Fruit fly (Drosophila melanogaster): Measurements from ENCODE around the gene Eip93F.

DNA sequence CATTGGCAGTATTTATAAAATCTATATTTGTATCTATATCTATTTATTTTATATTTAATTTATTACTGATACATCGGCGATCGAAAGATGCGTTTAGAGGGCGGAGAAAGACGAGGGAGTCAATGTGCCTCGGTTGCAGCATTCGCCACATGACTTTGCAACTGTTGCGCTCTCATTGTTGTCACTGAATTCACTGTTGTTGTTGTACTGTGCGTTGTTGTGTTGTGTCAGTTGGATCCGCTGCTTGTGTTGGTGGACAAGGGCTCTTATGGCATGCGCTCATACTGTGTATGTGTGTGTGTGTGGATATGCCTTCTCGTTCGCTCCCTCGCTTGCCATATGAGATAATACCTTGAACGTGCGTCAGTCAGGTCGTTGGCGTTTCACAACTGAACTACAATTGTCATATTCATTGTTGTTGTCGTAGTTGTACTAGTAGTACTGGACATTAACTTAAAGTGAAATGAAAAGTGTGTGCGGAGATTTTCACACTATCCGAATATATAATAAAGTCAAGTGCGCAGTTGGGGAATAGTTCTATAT is 21.7 kb downstream of the Eip93F start:
- TF ChIP-seq net (GFP tag; optimal IDR thresholded peaks at IDR 0.05) (no peak), CG15336 (GFP tag; IDR thresholded peaks at IDR 0.05) (no peak), Lpt (GFP tag; optimal IDR thresholded peaks at IDR 0.05) (no peak)

Measured in whole organism, prepupa.